Worm (Caenorhabditis elegans): ENCODE data around the gene sel-9.
A peak's percentile ranks its signal among the peaks of the same experiment; 100 is the strongest.

sel-9 gene

ce11 chrV:8348959-8349389, 46.6 kb upstream of the sel-9 start (continued):
- TF ChIP-seq snpc-1.2 (GFP tag; IDR thresholded peaks at IDR 0.05) (peak; percentile 94), gei-8 (GFP tag; optimal IDR thresholded peaks at IDR 0.05) (peak; percentile 54), nhr-237 (tag; optimal IDR thresholded peaks at IDR 0.05) (no peak), jun-1 (tag; optimal IDR thresholded peaks at IDR 0.05) (peak; percentile 50), egl-27 (tag; optimal IDR thresholded peaks at IDR 0.05) (no peak), spr-3 (GFP tag; optimal IDR thresholded peaks at IDR 0.05) (no peak), nhr-77 (tag; optimal IDR thresholded peaks at IDR 0.05) (no peak), rbr-2 (tag; optimal IDR thresholded peaks at IDR 0.05) (peak; percentile 80), lin-39 (tag; optimal IDR thresholded peaks at IDR 0.05) (no peak), tra-1 (GFP tag; IDR thresholded peaks at IDR 0.05) (peak; percentile 49; the same call in 1 of the 2 replicates), nhr-42 (GFP tag; IDR thresholded peaks at IDR 0.05) (0 out of 2 replicates have a peak, but pooled peaks have one; percentile 71), aly-2 (tag; optimal IDR thresholded peaks at IDR 0.05) (no peak), F49E8.2 (tag; optimal IDR thresholded peaks at IDR 0.05; ENCODE audit: borderline replicate concordance) (peak; percentile 96), Y75B8A.6 (GFP tag; IDR thresholded peaks at IDR 0.05) (no peak), ztf-7 (tag; optimal IDR thresholded peaks at IDR 0.05) (peak; percentile 65), mxl-3 (GFP tag; optimal IDR thresholded peaks at IDR 0.05) (peak; percentile 79), dve-1 (tag; optimal IDR thresholded peaks at IDR 0.05; ENCODE audit: insufficient read depth) (peak; percentile 96), mdt-29 (GFP tag; IDR thresholded peaks at IDR 0.05) (0 out of 2 replicates have a peak, but pooled peaks have one; percentile 56), daf-12 (tag; optimal IDR thresholded peaks at IDR 0.05) (no peak), zfp-2 (tag; optimal IDR thresholded peaks at IDR 0.05) (no peak), daf-16 (GFP tag; optimal IDR thresholded peaks at IDR 0.05) (peak; percentile 64 to 69), daf-16 (tag; optimal IDR thresholded peaks at IDR 0.05) (peak; percentile 87), sdz-12 (GFP tag; optimal IDR thresholded peaks at IDR 0.05) (no peak), fkh-10 (GFP tag; optimal IDR thresholded peaks at IDR 0.05) (no peak), ceh-20 (GFP tag; IDR thresholded peaks at IDR 0.05) (0 out of 2 replicates have a peak, but pooled peaks have one; percentile 42), dmd-8 (GFP tag; IDR thresholded peaks at IDR 0.05) (peak; percentile 62), daf-19 (GFP tag; conservative IDR thresholded peaks at IDR 0.05) (0 out of 2 replicates have a peak, but pooled peaks have one; percentile 7), pha-4 (GFP tag; IDR thresholded peaks at IDR 0.05) (peak; percentile 76; the same call in 1 of the 2 replicates), pha-4 (tag; optimal IDR thresholded peaks at IDR 0.05) (no peak), unc-39 (tag; optimal IDR thresholded peaks at IDR 0.05) (no peak), nhr-102 (tag; optimal IDR thresholded peaks at IDR 0.05) (peak; percentile 91), madf-9 (GFP tag; conservative IDR thresholded peaks at IDR 0.05) (no peak), arid-1 (GFP tag; conservative IDR thresholded peaks at IDR 0.05) (peak; percentile 70), ceh-82 (tag; optimal IDR thresholded peaks at IDR 0.05) (no peak), ZK546.5 (tag; optimal IDR thresholded peaks at IDR 0.05) (no peak), zip-2 (tag; optimal IDR thresholded peaks at IDR 0.05) (peak; percentile 59), ceh-44 (GFP tag; IDR thresholded peaks at IDR 0.05) (no peak), egl-43 (GFP tag; IDR thresholded peaks at IDR 0.05) (no peak; the same call in 1 of the 2 replicates), R02D3.7 (tag; optimal IDR thresholded peaks at IDR 0.05) (no peak), nhr-11 (tag; optimal IDR thresholded peaks at IDR 0.05) (peak; percentile 32), tag-97 (GFP tag; IDR thresholded peaks at IDR 0.05) (no peak), nhr-25 (tag; optimal IDR thresholded peaks at IDR 0.05; ENCODE audit: borderline replicate concordance, insufficient read depth) (peak; percentile 82), dmd-9 (GFP tag; IDR thresholded peaks at IDR 0.05) (0 out of 2 replicates have a peak, but pooled peaks have one; percentile 15), zfp-3 (GFP tag; conservative IDR thresholded peaks at IDR 0.05) (no peak), ama-1 (optimal IDR thresholded peaks at IDR 0.05) (peak; percentile 98), lir-3 (tag; optimal IDR thresholded peaks at IDR 0.05) (peak; percentile 19), daf-8 (GFP tag; IDR thresholded peaks at IDR 0.05) (no peak), T20F7.1 (GFP tag; optimal IDR thresholded peaks at IDR 0.05) (peak; percentile 76), pqm-1 (tag; optimal IDR thresholded peaks at IDR 0.05) (peak; percentile 66), T26A8.4 (GFP tag; IDR thresholded peaks at IDR 0.05) (peak; percentile 92), saeg-2 (GFP tag; IDR thresholded peaks at IDR 0.05) (no peak), nhr-28 (tag; optimal IDR thresholded peaks at IDR 0.05) (peak; percentile 74)

Measured in whole organism, L4 larva.